Fruit fly (Drosophila melanogaster) whole organism, wandering third instar larva: ENCODE results near the gene CG33333.

ENCODE experiments used
- CG32264 ChIP-seq: fragments of 200-800 bp; sonication (Bioruptor generic); optimal IDR thresholded peaks from 2 replicates; lab custom pipeline; 2016; ENCODE audit warnings: missing biosample characterization, missing genetic modification characterization
- CG9705 ChIP-seq: fragments of 200-800 bp; sonication (Bioruptor generic); optimal IDR thresholded peaks from 2 replicates; lab custom pipeline; 2018; ENCODE audit warnings: missing biosample characterization, mild to moderate bottlenecking, missing genetic modification characterization
- CrebA ChIP-seq: fragments of 200-800 bp; sonication (Bioruptor generic); optimal IDR thresholded peaks from 2 replicates; lab custom pipeline; 2016; ENCODE audit warnings: missing biosample characterization, mild to moderate bottlenecking, missing genetic modification characterization, borderline replicate concordance
- Dfd ChIP-seq: fragments of >200 bp; optimal IDR thresholded peaks from 2 replicates; lab custom pipeline; 2017; ENCODE audit warnings: missing biosample characterization, missing genetic modification characterization
- Dif ChIP-seq: fragments of 200-275, 200-300 bp; sonication (Bioruptor generic); optimal IDR thresholded peaks from 2 replicates; lab custom pipeline; 2018; ENCODE audit warnings: missing biosample characterization, missing genetic modification characterization; ENCODE audit not compliant: partially characterized antibody
- GATAd ChIP-seq: sonication (Bioruptor generic); optimal IDR thresholded peaks from 2 replicates; lab custom pipeline; 2016; ENCODE audit warnings: missing biosample characterization, missing genetic modification characterization
- HLH106 ChIP-seq: fragments of 200-800 bp; optimal IDR thresholded peaks from 3 replicates; lab custom pipeline; 2019; ENCODE audit warnings: missing biosample characterization, mild to moderate bottlenecking, missing genetic modification characterization, moderate library complexity
- Hnf4 ChIP-seq: fragments of 200-800 bp; sonication (Bioruptor generic); optimal IDR thresholded peaks from 2 replicates; lab custom pipeline; 2016; ENCODE audit warnings: missing biosample characterization, mild to moderate bottlenecking, missing genetic modification characterization
- Hr78 ChIP-seq: fragments of >200 bp; optimal IDR thresholded peaks from 2 replicates; lab custom pipeline; 2017; ENCODE audit warnings: missing biosample characterization, missing genetic modification characterization
- Hr83 ChIP-seq: fragments of 200-300 bp; sonication (Bioruptor generic); optimal IDR thresholded peaks from 2 replicates; lab custom pipeline; 2016; ENCODE audit warnings: missing biosample characterization, mild to moderate bottlenecking, missing genetic modification characterization, moderate library complexity; ENCODE audit not compliant: poor library complexity, severe bottlenecking
- Jra ChIP-seq: sonication (Bioruptor generic); optimal IDR thresholded peaks from 2 replicates; lab custom pipeline; 2016; ENCODE audit warnings: missing biosample characterization, missing genetic modification characterization
- Mio ChIP-seq: sonication (Bioruptor generic); optimal IDR thresholded peaks from 2 replicates; lab custom pipeline; 2016; ENCODE audit warnings: missing biosample characterization, missing genetic modification characterization
- N ChIP-seq: fragments of >200 bp; optimal IDR thresholded peaks from 2 replicates; lab custom pipeline; 2018; ENCODE audit warnings: missing biosample characterization, missing external identifiers, missing genetic modification characterization
- OdsH ChIP-seq: fragments of 200-800 bp; sonication (Bioruptor generic); optimal IDR thresholded peaks from 2 replicates; lab custom pipeline; 2016; ENCODE audit warnings: missing biosample characterization, mild to moderate bottlenecking, missing genetic modification characterization
- Rel ChIP-seq, 2 experiments: fragments of 200-800 bp; sonication (Bioruptor generic) in 1 of 2; optimal IDR thresholded peaks; 2 replicates in 1 of 2; 3 replicates in 1 of 2; lab custom pipeline; 2016 to 2019; ENCODE audit warnings: mild to moderate bottlenecking in 2 of 2, missing biosample characterization in 2 of 2, missing genetic modification characterization in 2 of 2, moderate library complexity in 1 of 2
- Sp1 ChIP-seq: fragments of 200-800 bp; sonication (Bioruptor generic); optimal IDR thresholded peaks from 3 replicates; lab custom pipeline; 2019; ENCODE audit warnings: missing biosample characterization, mild to moderate bottlenecking, missing genetic modification characterization, moderate library complexity
- Vsx2 ChIP-seq: fragments of 200-300, 225-300 bp; sonication (Bioruptor generic); optimal IDR thresholded peaks from 2 replicates; lab custom pipeline; 2018; ENCODE audit warnings: missing biosample characterization, missing genetic modification characterization; ENCODE audit not compliant: partially characterized antibody
- br ChIP-seq: fragments of 200-800 bp; sonication (Bioruptor generic); optimal IDR thresholded peaks from 2 replicates; lab custom pipeline; 2016; ENCODE audit warnings: missing biosample characterization, missing genetic modification characterization
- brk ChIP-seq: fragments of 200-800 bp; sonication (Bioruptor generic); optimal IDR thresholded peaks from 2 replicates; lab custom pipeline; 2016; ENCODE audit warnings: missing biosample characterization, mild to moderate bottlenecking, missing genetic modification characterization
- dl ChIP-seq, 2 experiments: fragments of 175-275, 200-275 bp in 1 of 2; fragments of 200-275 bp in 1 of 2; sonication (Bioruptor generic); optimal IDR thresholded peaks; lab custom pipeline; 2018; ENCODE audit warnings: mild to moderate bottlenecking in 2 of 2, missing biosample characterization in 2 of 2, missing genetic modification characterization in 2 of 2, moderate library complexity in 2 of 2; ENCODE audit not compliant: partially characterized antibody in 2 of 2, insufficient read depth in 1 of 2
- dmrt93B ChIP-seq: fragments of 200-800 bp; sonication (Bioruptor generic); optimal IDR thresholded peaks from 2 replicates; lab custom pipeline; 2018; ENCODE audit warnings: missing biosample characterization, mild to moderate bottlenecking, missing genetic modification characterization
- dsf ChIP-seq: sonication (Bioruptor generic); optimal IDR thresholded peaks from 2 replicates; lab custom pipeline; 2016; ENCODE audit warnings: missing biosample characterization, missing genetic modification characterization, borderline replicate concordance
- ey ChIP-seq: fragments of 200-800 bp; sonication (Bioruptor generic); optimal IDR thresholded peaks from 2 replicates; lab custom pipeline; 2016; ENCODE audit warnings: missing biosample characterization, missing genetic modification characterization
- jim ChIP-seq: fragments of 175-275, 200-325 bp; sonication (Bioruptor generic); optimal IDR thresholded peaks from 2 replicates; lab custom pipeline; 2016; ENCODE audit warnings: missing biosample characterization, mild to moderate bottlenecking, missing genetic modification characterization
- lola ChIP-seq: fragments of >200 bp; optimal IDR thresholded peaks from 2 replicates; lab custom pipeline; 2017; ENCODE audit warnings: missing biosample characterization, missing genetic modification characterization
- psq ChIP-seq: fragments of 200-800 bp; sonication (Bioruptor generic); optimal IDR thresholded peaks from 3 replicates; lab custom pipeline; 2017; ENCODE audit warnings: missing biosample characterization, mild to moderate bottlenecking, missing genetic modification characterization, moderate library complexity
- rgr ChIP-seq: fragments of 200-800 bp; sonication (Bioruptor generic); optimal IDR thresholded peaks from 3 replicates; lab custom pipeline; 2016; ENCODE audit warnings: missing biosample characterization, mild to moderate bottlenecking, missing genetic modification characterization
- tai ChIP-seq: sonication (Bioruptor generic); optimal IDR thresholded peaks from 2 replicates; lab custom pipeline; 2016; ENCODE audit warnings: missing biosample characterization, missing genetic modification characterization
- woc ChIP-seq: sonication (Bioruptor generic); optimal IDR thresholded peaks from 2 replicates; lab custom pipeline; 2016; ENCODE audit warnings: missing biosample characterization, mild to moderate bottlenecking, missing genetic modification characterization

Gene CG33333

dm6 chr3R:17412458-17413127 lies 4.7 kb upstream of the CG33333 start, which contains the start of gene CG42821:
Gene CG42821, plus strand, starts transcription at chr3R:17413077.
- TF ChIP-seq dl (GFP tag; optimal IDR thresholded peaks at IDR 0.05; lab: Kevin White, UChicago; ENCODE audit: insufficient read depth in 1 of 2, partially characterized antibody in 2 of 2) (no peak), Hr83 (GFP tag; lab: Kevin White, UChicago) (no peak)

dm6 chr3R:17413601-17414000 lies 3.7 kb upstream of the CG33333 start, which contains the start of gene CG42822:
Gene CG42822, plus strand, starts transcription at chr3R:17413901.
- no peak for TF ChIP-seq dl (GFP tag; optimal IDR thresholded peaks at IDR 0.05; lab: Kevin White, UChicago; ENCODE audit: insufficient read depth in 1 of 2, partially characterized antibody in 2 of 2)
- no peak for TF ChIP-seq CG9705 (GFP tag; lab: Kevin White, UChicago)
- TF ChIP-seq woc (GFP tag; lab: Kevin White, UChicago) = no peak
- TF ChIP-seq ey = no peak
- no peak for TF ChIP-seq Mio (GFP tag; lab: Kevin White, UChicago)
- no peak for TF ChIP-seq Dif (GFP tag; lab: Kevin White, UChicago)
- TF ChIP-seq Vsx2 (GFP tag; lab: Kevin White, UChicago) = no peak
- no peak for TF ChIP-seq br (GFP tag; lab: Kevin White, UChicago)
- no peak for TF ChIP-seq dmrt93B (GFP tag; lab: Kevin White, UChicago)
- TF ChIP-seq CG32264 (GFP tag; lab: Kevin White, UChicago) = no peak
- no peak for TF ChIP-seq brk (GFP tag; lab: Kevin White, UChicago)
- no peak for TF ChIP-seq Hr83 (GFP tag; lab: Kevin White, UChicago)
- no peak for TF ChIP-seq dsf (GFP tag; lab: Kevin White, UChicago)
- no peak for TF ChIP-seq CrebA
- no peak for TF ChIP-seq psq (GFP tag; lab: Kevin White, UChicago)

- TF ChIP-seq ey (no peak), Jra (GFP tag; lab: Kevin White, UChicago) (no peak), rgr (GFP tag; lab: Kevin White, UChicago) (no peak), OdsH (no peak), tai (GFP tag; lab: Kevin White, UChicago) (no peak), Hr78 (GFP tag; lab: Kevin White, UChicago) (no peak), brk (GFP tag; lab: Kevin White, UChicago) (no peak), Sp1 (no peak), CrebA (no peak), jim (GFP tag; lab: Kevin White, UChicago) (no peak), lola (no peak), dmrt93B (GFP tag; lab: Kevin White, UChicago) (no peak)
Observed at dm6 chr3R:17415439-17415838, 1.8 kb upstream of the CG33333 start, which contains the start of gene CG5866. Gene CG5866, plus strand, starts transcription at chr3R:17415739.

- no peak for TF ChIP-seq HLH106
- no peak for TF ChIP-seq Rel (GFP tag; optimal IDR thresholded peaks at IDR 0.05; lab: Kevin White, UChicago)
- TF ChIP-seq Rel (tag; optimal IDR thresholded peaks at IDR 0.05; lab: Kevin White, UChicago) = no peak
- no peak for TF ChIP-seq GATAd
- TF ChIP-seq Hr78 (GFP tag; lab: Kevin White, UChicago) = no peak
- TF ChIP-seq lola = no peak
- TF ChIP-seq Mio (GFP tag; lab: Kevin White, UChicago) = no peak
- no peak for TF ChIP-seq N (GFP tag; lab: Kevin White, UChicago)
- TF ChIP-seq OdsH = no peak
- TF ChIP-seq dsf (GFP tag; lab: Kevin White, UChicago) = no peak
- TF ChIP-seq dl (GFP tag; optimal IDR thresholded peaks at IDR 0.05; lab: Kevin White, UChicago; ENCODE audit: insufficient read depth in 1 of 2, partially characterized antibody in 2 of 2) = no peak
- no peak for TF ChIP-seq dmrt93B (GFP tag; lab: Kevin White, UChicago)
- TF ChIP-seq Dfd (GFP tag; lab: Kevin White, UChicago) = no peak
- TF ChIP-seq psq (GFP tag; lab: Kevin White, UChicago) = no peak
- no peak for TF ChIP-seq Hnf4 (GFP tag; lab: Kevin White, UChicago)
- TF ChIP-seq, all 38 proteins: peak for 0
Observed at dm6 chr3R:17418459-17418858, 1.2 kb downstream of the CG33333 start, which contains the start of gene CG42834. Gene CG42834, plus strand, starts transcription at chr3R:17418759.
